Fruit fly (Drosophila melanogaster): ENCODE results near the gene LSm7.

DNA sequence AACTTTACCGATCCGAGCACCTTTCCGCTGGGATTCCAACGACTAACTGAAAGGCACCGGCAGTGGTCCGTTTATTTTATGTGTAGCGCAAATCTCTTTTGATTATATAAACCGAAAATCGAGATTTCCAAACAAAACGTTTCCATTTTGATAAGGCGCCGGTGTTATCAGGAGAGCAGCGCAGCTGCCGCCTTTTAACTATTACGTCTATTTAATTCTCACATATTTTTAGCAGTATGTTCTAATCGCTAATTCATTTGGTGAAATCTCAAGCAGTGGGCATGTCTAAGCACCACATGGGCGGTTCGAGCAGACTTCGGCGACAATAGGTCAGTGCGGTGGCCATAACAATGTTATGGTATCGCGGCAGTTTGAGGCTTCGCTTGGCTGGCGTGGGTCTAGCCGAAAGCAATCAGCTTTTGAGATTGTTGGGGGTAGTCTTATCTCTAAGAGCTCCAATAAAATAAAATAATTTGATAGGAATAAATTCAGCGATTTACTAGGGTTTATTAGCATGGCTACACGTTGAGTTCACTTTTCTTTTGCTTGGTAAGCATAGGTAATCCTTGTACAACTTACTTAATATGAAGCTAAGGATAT is 47.9 kb upstream of the LSm7 start, which contains the start of gene Cyt-b5-r:
- TF ChIP-seq dl (GFP tag; optimal IDR thresholded peaks at IDR 0.05; ENCODE audit: insufficient read depth in 1 of 2, partially characterized antibody in 2 of 2) (no peak), jim (GFP tag; optimal IDR thresholded peaks at IDR 0.05) (no peak), Jra (GFP tag; optimal IDR thresholded peaks at IDR 0.05) (no peak), usp (GFP tag; optimal IDR thresholded peaks at IDR 0.05) (no peak), dmrt93B (GFP tag; optimal IDR thresholded peaks at IDR 0.05) (no peak), Sp1 (GFP tag; optimal IDR thresholded peaks at IDR 0.05) (no peak), pan (optimal IDR thresholded peaks at IDR 0.05) (no peak)
